Fruit fly (Drosophila melanogaster) S2 (cell line): ENCODE data around the gene 5-HT7.
A peak's percentile ranks its signal among the peaks of the same experiment; 100 is the strongest.

Experiments
- CG8478 ChIP-seq: fragments of >200 bp; optimal IDR thresholded peaks from 2 replicates; lab custom pipeline; 2018
- CTCF ChIP-seq, 2 experiments: fragments of >200 bp; optimal IDR thresholded peaks; 2 replicates each; lab custom pipeline; 2018

Gene 5-HT7

DNA sequence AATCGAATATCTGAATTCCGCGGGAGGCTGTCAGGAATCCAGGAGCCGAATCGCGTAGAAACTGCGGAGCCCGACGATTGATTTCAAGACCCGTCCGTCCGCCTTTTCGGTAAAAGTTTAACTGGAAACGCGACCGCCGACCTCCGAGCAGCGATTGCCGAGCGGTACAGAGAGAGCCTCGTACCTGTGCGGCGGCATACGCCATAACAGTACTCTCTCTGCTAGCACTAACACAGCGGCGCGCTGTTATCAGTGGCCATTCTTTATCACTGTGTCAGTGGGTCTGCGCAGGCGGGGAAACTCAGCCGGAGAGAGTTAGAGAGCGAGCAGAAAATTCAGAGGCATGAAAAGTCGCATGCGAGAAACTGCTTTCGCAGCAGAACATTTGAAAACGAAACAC is at the start of gene 5-HT7:
TSS of gene 5-HT7 (minus strand) at position 161 of the 400 bp plus-strand sequence.
- no peak for TF ChIP-seq CTCF (optimal IDR thresholded peaks at IDR 0.05; lab: Kevin White, UChicago)
- TF ChIP-seq CG8478 (lab: Kevin White, UChicago): no peak

DNA sequence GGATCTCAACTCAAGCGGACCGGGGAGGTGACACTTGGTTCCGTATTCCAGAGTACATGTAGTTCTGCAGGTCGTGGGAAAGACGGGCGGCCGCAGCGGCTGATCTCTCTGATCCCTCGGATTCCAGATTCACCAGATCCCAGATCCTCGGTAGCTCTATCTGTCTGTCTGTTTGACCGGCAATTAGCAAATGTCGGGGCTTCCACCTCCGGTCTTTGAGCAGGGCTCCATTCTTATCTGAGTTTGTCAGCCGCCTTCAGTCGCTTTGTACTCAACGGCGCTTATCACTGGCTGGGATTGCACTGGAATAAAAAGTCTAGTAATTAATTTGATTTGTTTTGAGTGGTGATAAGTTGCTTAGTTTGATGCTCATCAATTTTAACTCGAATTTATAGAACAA is 49.7 kb upstream of the 5-HT7 start:
- TF ChIP-seq CTCF (optimal IDR thresholded peaks at IDR 0.05; lab: Kevin White, UChicago) (no peak), CG8478 (lab: Kevin White, UChicago) (no peak)

DNA sequence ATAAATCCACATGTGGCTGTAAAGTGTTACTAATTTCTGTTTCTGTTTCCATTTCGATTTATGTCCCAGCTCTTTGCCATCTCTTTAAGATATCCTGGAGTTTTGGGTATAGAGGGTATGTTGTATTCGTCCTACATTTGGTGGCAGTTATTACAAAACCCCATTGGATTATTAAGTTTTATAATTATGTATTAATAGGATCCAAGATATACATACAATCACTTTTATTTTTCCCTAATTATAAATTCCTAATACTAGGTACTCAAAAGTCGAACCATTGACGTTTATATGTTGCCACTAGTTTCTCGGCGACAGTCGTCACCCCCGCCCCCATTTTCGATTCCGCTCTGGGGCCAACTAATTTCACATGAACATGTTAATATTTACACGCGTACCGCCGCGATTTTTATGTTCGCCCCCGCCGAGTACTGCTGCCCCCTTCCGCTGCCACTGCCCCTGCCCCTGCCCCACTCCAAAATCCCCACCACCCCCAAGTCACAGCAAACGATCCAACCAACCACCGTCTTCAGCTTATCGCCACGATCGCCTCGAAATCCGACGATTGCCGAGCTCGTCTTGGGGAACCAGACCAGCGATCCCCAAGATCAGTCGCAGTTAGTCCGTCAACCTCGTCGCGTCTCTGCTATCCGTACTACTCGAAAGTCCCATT is 48.1 kb upstream of the 5-HT7 start, which contains the start of gene Sox100B:
TSS of gene Sox100B (plus strand) at position 601 of the 670 bp plus-strand sequence.
- no peak for TF ChIP-seq CTCF (optimal IDR thresholded peaks at IDR 0.05; lab: Kevin White, UChicago)
- no peak for TF ChIP-seq CG8478 (lab: Kevin White, UChicago)

DNA sequence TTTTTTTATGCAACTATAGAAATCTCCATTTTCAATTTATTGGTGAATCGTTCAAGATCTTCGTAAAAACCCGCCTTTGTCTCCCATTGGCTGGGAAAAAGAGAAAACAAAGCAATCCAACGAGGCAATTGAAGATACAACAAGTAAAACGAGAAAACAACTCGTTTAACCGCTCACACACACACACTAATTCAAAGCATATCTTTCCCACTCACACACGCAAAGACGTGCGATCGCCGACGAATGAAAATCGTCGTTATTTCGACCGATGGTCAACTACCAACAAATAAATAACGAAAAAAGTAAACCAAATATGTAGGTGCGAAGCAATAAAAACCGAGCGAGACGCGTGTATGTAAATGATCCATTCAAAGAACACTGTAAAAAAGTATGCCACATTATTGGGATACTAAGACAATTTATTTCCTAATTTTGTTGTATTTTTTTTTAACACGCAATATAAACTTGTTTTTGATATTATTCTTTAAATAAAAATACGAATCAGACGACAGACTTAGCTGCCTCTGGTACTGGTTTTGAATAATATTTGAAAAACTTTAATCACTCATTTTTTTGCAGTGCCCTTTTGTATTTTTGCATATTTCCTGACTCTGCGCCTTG is 45.8 kb upstream of the 5-HT7 start:
- no peak for TF ChIP-seq CTCF (optimal IDR thresholded peaks at IDR 0.05; lab: Kevin White, UChicago)
- TF ChIP-seq CG8478 (lab: Kevin White, UChicago): no peak

DNA sequence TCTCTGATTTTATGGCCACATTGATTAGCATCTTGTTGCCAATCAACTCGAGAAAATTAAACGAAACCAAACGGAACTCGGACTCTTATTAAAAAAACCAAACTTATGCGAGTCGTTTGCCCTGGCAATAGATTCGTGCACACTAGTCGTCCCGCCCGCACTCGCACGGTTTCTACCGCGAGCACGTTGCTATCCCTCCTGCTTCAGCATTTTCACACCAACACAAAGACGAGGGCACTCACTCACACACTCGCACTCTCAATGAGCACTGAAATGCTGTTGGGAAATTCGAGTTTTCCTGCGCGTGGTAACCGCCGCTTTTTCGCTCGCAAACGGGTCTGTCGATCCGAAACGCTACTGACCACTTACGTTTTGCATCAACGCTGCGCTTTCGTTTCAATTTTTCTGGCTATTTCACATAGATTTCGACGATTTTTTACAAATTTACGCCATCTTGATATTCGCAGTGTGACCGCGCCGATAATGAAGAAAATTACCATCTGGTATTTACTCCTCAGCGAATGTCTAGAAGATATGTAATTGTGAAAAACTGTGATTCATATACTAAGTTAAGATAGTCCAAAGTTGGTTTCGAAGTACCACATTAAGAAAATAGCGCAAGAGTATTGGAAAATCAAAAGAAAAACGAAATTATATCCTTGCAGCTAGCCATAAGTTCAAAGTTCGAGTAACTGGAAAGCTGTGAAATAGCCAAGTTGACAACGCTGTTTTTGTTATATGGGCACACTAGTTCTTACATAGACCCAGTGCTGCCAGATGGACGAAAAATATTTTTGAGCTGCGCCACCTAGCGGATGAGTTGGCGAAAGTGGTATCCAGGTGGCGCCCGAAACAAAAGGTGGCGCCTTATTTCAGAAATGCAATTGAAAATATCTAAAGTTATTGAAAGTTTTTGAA is 44.3 kb upstream of the 5-HT7 start, which contains the start of gene dco:
TSS of gene dco (minus strand) at position 503 of the 918 bp plus-strand sequence.
- peak; percentile 97 to 99 for TF ChIP-seq CTCF (optimal IDR thresholded peaks at IDR 0.05; lab: Kevin White, UChicago)
- no peak for TF ChIP-seq CG8478 (lab: Kevin White, UChicago)

DNA sequence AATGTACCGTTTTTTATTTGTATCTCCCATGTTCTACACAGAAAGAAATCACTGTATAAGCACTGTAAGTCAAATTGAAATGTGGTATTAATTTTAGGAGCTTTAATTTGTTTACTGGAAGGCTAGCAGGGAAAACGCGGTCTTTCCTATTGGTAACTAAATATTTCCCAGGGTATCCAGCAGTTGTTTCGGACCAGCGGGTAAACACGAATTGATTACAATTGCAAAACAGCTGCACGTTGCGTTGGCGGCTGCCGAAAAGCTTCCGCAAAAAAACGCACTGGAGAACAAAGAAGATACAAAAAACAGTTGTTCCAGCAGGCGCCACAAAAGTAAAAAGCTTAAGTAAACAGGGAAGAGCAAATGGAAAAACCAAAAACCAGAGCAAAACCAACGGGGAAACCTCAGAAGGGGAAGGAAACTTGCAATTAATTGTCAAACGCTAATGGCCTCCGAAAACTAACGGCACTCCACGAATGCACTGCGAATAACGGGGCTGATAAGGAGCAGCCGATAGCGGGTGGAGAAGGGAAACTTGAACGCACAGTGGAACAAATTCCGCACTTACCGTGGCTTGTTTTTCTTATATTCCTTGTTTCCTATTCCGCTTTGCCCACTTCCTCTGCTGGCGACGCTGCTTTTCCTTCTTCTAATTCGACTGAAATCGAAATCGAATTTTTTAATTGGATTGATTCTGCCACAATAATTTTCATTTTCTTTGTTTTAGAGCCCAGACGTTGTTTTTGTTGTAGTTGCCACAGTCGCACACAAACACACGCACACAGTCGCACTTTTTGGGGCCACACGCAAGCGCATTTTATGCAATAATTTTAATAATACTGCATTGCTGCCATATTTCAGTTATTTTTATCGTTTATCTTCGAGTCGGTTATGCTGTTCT is 43.4 kb upstream of the 5-HT7 start:
- TF ChIP-seq CTCF (optimal IDR thresholded peaks at IDR 0.05; lab: Kevin White, UChicago) (no peak), CG8478 (lab: Kevin White, UChicago) (no peak)

DNA sequence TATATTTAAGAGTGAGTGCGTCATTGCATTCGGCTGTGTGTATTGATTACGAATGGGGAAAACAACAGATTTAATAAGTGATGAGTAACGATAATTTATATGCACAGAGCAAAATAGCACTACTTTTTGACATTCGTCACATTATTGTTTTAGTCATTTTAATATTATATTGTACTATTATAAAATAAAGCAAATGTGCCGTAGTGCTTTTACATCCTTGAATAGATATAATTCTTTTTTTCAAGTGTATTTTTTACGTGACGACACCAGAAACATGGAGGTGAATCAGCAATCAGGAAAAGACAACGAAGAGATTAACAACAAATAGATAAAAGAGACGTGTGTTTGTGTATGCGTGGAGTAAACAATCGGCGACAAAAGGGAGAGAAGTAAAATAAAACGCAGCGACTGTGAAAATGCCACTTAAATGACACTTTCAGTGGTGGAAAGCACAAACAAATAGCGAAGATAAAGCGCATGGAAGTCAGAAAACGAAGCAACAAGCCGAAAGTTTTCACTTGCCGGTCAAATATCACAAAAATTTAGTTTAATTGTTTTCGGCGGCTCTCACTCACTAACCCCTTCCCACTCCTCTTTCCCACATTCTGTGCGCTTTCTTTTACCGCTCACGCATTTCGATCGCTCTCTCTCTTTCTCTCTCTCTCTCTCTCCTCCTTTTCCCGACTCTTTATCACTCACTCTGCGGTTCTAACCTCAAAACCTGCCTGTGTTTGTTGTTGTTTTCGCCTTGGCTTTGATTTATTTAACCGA is 42.5 kb upstream of the 5-HT7 start:
- TF ChIP-seq CG8478 (lab: Kevin White, UChicago) (no peak), CTCF (optimal IDR thresholded peaks at IDR 0.05; lab: Kevin White, UChicago) (no peak)

DNA sequence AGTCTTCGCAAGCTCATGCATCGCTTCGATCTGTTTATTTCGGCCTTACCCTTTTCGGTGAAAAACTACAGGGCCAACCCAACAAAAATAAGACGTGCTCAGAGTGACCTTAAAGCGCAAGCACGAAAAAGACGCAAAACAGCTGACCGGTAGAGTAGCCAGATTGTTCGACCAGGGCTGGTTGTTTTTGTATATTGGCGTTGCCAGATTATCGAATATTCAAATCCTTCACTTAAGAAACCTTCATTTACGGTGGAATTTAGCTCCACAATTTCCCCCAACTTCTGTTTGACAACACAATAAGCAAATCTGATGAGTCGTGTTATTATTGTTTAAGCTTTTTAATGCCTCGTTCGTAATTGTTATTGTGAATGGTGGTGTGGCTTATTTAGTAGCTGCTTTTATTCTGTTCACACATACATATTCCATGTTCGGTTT is 37.1 kb upstream of the 5-HT7 start, which contains the start of gene Chchd3:
TSS of gene Chchd3 (minus strand) at position 132 of the 438 bp plus-strand sequence.
- TF ChIP-seq CG8478 (lab: Kevin White, UChicago) (no peak), CTCF (optimal IDR thresholded peaks at IDR 0.05; lab: Kevin White, UChicago) (peak; percentile 54 to 60)

DNA sequence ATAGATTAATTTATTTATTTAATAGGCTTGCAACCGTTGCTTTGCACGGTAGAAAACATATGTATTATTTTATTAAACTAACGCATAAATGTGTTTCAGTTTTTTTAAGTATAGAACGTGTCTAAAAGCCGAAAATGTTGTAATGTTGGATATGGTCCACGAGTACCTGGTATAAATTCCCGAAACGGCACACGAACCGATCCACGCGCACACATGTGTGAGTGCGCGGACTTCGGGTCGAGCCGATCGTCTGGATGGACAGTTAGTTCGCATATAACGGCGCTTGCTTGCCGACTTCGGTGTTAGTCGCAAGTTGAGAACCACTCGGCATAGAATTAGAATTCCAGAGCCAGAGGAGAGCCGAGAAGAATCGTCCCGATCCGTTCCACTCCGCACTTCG is 32.0 kb upstream of the 5-HT7 start, which contains the start of gene Alp4:
TSS of gene Alp4 (plus strand) at position 301 of the 400 bp plus-strand sequence.
- no peak for TF ChIP-seq CG8478 (lab: Kevin White, UChicago)
- no peak for TF ChIP-seq CTCF (optimal IDR thresholded peaks at IDR 0.05; lab: Kevin White, UChicago)

DNA sequence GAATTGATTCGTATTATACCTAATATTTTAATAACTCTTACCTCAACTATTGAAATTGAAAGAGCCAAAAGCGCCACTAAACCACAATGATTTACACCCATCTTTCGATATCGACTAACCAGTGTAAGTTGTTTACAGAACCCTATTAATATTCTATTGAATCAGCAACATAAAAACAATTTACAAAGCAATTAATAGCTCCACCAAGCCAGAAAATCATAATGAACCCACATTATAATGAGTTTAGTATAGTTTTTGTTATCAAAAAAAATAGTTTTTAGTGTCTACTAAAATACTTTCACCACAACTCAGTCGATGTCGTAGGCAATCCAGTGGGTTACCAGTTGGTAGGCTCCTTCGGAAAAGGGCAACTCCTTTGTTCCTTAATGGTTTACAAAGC is 28.3 kb upstream of the 5-HT7 start, which contains the start of gene CG33920:
TSS of gene CG33920 (minus strand) at position 101 of the 400 bp plus-strand sequence.
- TF ChIP-seq CG8478 (lab: Kevin White, UChicago) (no peak), CTCF (optimal IDR thresholded peaks at IDR 0.05; lab: Kevin White, UChicago) (no peak)

DNA sequence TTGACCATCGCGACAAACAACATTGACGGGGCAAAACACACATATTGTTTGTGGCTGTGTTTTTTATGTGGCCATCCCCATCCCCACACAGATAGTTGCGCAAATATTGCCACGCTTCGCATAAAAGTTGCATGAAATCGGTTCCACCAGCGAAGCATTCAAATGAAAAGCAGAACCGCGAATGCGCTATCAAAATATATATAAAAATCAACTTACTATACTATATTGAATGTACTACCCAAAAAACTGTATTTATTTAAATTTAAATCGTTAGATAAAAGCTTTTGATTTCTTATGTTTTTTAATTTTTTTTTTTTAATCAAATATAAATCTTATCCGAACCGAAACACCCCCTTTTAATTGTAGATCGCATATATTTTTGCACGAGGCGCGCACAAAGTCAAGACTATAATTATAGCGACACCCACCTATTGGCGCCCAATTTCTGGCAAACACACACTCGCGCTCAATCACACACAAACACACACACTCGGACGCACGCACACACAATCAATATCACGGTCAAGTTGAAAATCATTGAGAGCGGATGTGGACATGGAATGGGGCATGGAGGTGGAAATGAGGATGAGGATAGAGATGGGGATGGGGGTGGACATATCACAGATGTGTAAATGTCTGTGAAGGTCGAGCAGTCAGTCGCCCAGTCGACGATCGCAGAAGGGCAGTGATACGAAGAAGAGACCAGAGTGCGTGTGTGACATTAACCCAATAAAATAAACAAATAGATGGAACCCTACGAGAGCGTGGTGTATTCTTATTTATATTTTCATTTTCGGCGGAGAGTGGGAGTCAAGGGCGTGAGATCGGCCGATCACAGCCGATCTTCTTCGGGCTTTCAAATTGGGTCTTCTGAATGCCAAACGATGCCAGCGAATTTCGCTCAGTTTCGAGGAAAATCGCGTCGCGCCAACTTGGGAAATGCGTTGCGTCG is 22.1 kb upstream of the 5-HT7 start, which contains the start of gene CanA1:
TSS of gene CanA1 (plus strand) at position 902 of the 952 bp plus-strand sequence.
- TF ChIP-seq CG8478 (lab: Kevin White, UChicago) (no peak), CTCF (optimal IDR thresholded peaks at IDR 0.05; lab: Kevin White, UChicago) (no peak)
